Fruit fly (Drosophila melanogaster): ENCODE results near the gene PK2-R1.

Gene PK2-R1

dm6 chr3R:13319873-13320272 is 18.3 kb upstream of the PK2-R1 start:
- TF ChIP-seq Crg-1 (GFP tag; optimal IDR thresholded peaks at IDR 0.05) (no peak), toe (GFP tag; optimal IDR thresholded peaks at IDR 0.05) (no peak), CG12768 (GFP tag; optimal IDR thresholded peaks at IDR 0.05) (no peak), Clk (GFP tag; optimal IDR thresholded peaks at IDR 0.05) (no peak), Hr96 (GFP tag; optimal IDR thresholded peaks at IDR 0.05) (no peak), CG1620 (GFP tag; optimal IDR thresholded peaks at IDR 0.05) (no peak), cnc (optimal IDR thresholded peaks at IDR 0.05) (no peak), CG33017 (tag; optimal IDR thresholded peaks at IDR 0.05) (no peak), CG14711 (tag; optimal IDR thresholded peaks at IDR 0.05) (no peak), CG5204 (GFP tag; optimal IDR thresholded peaks at IDR 0.05) (no peak)

DNA sequence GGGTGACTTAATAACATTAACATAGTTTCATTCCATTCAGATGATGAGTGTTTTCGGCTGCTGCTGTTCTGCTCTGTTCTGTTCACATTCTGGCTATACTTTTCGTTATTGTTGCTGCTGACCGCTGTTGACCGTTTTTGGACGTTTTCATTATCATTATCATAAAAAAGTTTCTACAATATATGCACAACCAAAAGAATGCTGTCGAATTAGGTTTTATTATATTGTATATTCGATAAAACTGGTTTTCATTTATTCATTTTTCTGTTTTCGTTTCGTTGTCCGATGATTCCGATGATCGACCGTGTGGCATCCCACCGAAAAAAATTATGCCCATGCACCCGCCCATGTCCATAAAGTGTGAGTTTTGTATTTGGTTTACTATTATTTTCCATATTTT is 5.1 kb upstream of the PK2-R1 start:
- TF ChIP-seq cnc (optimal IDR thresholded peaks at IDR 0.05) (no peak), Crg-1 (GFP tag; optimal IDR thresholded peaks at IDR 0.05) (no peak), toe (GFP tag; optimal IDR thresholded peaks at IDR 0.05) (no peak), cic (GFP tag; optimal IDR thresholded peaks at IDR 0.05) (no peak), Mnt (GFP tag; optimal IDR thresholded peaks at IDR 0.05) (no peak)

dm6 chr3R:13334007-13334406 is 4.1 kb upstream of the PK2-R1 start, which contains the start of gene PK2-R2:
Gene PK2-R2 (minus strand): TSS chr3R:13334166.
- TF ChIP-seq kay (GFP tag; ENCODE audit: borderline replicate concordance) (no peak), Crg-1 (GFP tag; optimal IDR thresholded peaks at IDR 0.05) (no peak), CG14711 (tag; optimal IDR thresholded peaks at IDR 0.05) (no peak), toe (GFP tag; optimal IDR thresholded peaks at IDR 0.05) (no peak), Clk (GFP tag; optimal IDR thresholded peaks at IDR 0.05) (no peak), cic (GFP tag; optimal IDR thresholded peaks at IDR 0.05) (no peak), CG33017 (tag; optimal IDR thresholded peaks at IDR 0.05) (no peak), CG12768 (GFP tag; optimal IDR thresholded peaks at IDR 0.05) (no peak), pad (GFP tag; optimal IDR thresholded peaks at IDR 0.05) (no peak), tj (GFP tag; optimal IDR thresholded peaks at IDR 0.05) (no peak), CG7101 (tag; optimal IDR thresholded peaks at IDR 0.05) (no peak), CG5204 (GFP tag; optimal IDR thresholded peaks at IDR 0.05) (no peak), bab1 (GFP tag; optimal IDR thresholded peaks at IDR 0.05) (no peak), cnc (optimal IDR thresholded peaks at IDR 0.05) (no peak), CG7045 (GFP tag; optimal IDR thresholded peaks at IDR 0.05) (no peak), Hr96 (GFP tag; optimal IDR thresholded peaks at IDR 0.05) (no peak)

dm6 chr3R:13353373-13353772 is 15.2 kb downstream of the PK2-R1 start, which contains the start of gene mthl12:
Gene mthl12 (plus strand): TSS chr3R:13353673.
- TF ChIP-seq bab1 (GFP tag; optimal IDR thresholded peaks at IDR 0.05), result no peak
- TF ChIP-seq CG1620 (GFP tag; optimal IDR thresholded peaks at IDR 0.05), result no peak
- TF ChIP-seq Crg-1 (GFP tag; optimal IDR thresholded peaks at IDR 0.05), result no peak
- TF ChIP-seq toe (GFP tag; optimal IDR thresholded peaks at IDR 0.05), result no peak
- TF ChIP-seq CG7101 (tag; optimal IDR thresholded peaks at IDR 0.05), result no peak
- no peak for TF ChIP-seq CG33017 (tag; optimal IDR thresholded peaks at IDR 0.05)
- TF ChIP-seq Hr96 (GFP tag; optimal IDR thresholded peaks at IDR 0.05), result no peak
- no peak for TF ChIP-seq CG12768 (GFP tag; optimal IDR thresholded peaks at IDR 0.05)
- TF ChIP-seq pad (GFP tag; optimal IDR thresholded peaks at IDR 0.05), result no peak
- no peak for TF ChIP-seq CG5204 (GFP tag; optimal IDR thresholded peaks at IDR 0.05)

DNA sequence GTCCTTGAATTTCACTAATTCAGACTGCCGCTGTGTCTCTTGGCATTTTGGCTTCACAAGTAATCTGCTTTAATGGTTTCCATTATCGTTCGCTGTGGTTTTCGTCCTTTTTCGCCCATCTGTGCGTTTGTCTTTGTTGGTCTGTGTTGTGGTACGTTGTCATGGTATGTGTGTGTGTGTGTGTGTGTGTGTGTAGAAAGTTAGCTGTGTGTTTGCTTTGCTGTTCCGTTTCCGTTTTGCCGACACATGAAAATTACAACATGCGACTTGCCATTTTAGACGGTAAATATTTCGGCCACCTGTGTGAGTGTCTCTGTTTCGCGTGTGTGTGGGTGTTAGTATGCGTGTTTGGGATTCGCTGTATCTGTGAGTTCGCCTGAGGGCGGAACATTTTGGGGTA is 18.8 kb downstream of the PK2-R1 start:
- no peak for TF ChIP-seq pad (GFP tag; optimal IDR thresholded peaks at IDR 0.05)
- no peak for TF ChIP-seq Mnt (GFP tag; optimal IDR thresholded peaks at IDR 0.05)
- TF ChIP-seq kay (GFP tag; ENCODE audit: borderline replicate concordance), result no peak
- TF ChIP-seq CG1620 (GFP tag; optimal IDR thresholded peaks at IDR 0.05), result no peak
- no peak for TF ChIP-seq cnc (optimal IDR thresholded peaks at IDR 0.05)
- no peak for TF ChIP-seq CG12768 (GFP tag; optimal IDR thresholded peaks at IDR 0.05)
- no peak for TF ChIP-seq CG33017 (tag; optimal IDR thresholded peaks at IDR 0.05)
- no peak for TF ChIP-seq CG11617 (GFP tag; optimal IDR thresholded peaks at IDR 0.05)
- TF ChIP-seq toe (GFP tag; optimal IDR thresholded peaks at IDR 0.05), result no peak
- no peak for TF ChIP-seq cic (GFP tag; optimal IDR thresholded peaks at IDR 0.05)
- no peak for TF ChIP-seq tj (GFP tag; optimal IDR thresholded peaks at IDR 0.05)
- no peak for TF ChIP-seq Hr96 (GFP tag; optimal IDR thresholded peaks at IDR 0.05)
- no peak for TF ChIP-seq bab1 (GFP tag; optimal IDR thresholded peaks at IDR 0.05)
- TF ChIP-seq CG7045 (GFP tag; optimal IDR thresholded peaks at IDR 0.05), result no peak
- TF ChIP-seq ovo (GFP tag; optimal IDR thresholded peaks at IDR 0.05), result no peak
- no peak for TF ChIP-seq CG7101 (tag; optimal IDR thresholded peaks at IDR 0.05)
- TF ChIP-seq Crg-1 (GFP tag; optimal IDR thresholded peaks at IDR 0.05), result no peak

DNA sequence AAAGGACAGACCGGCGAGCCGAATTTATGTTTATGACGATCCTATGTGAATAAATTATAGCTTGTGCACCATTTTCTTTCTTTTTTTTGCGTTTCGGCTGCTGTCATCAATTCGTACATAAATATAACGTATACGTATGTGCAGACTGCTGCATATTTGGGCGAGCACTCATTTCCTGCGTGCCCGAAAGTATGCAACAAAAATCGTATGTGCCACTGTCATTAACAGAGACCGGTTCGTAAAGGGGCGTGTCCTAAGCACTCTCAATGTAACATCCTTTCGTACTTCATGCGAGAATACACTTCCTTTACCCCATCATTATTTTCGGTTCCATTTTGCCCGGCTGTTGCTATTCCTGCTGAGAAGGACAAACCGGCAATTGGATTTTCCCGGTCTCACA is 22.0 kb downstream of the PK2-R1 start:
- TF ChIP-seq cnc (optimal IDR thresholded peaks at IDR 0.05) (no peak), toe (GFP tag; optimal IDR thresholded peaks at IDR 0.05) (no peak), CG7045 (GFP tag; optimal IDR thresholded peaks at IDR 0.05) (no peak), Hr96 (GFP tag; optimal IDR thresholded peaks at IDR 0.05) (no peak), pad (GFP tag; optimal IDR thresholded peaks at IDR 0.05) (no peak), Crg-1 (GFP tag; optimal IDR thresholded peaks at IDR 0.05) (no peak), cic (GFP tag; optimal IDR thresholded peaks at IDR 0.05) (no peak), CG12768 (GFP tag; optimal IDR thresholded peaks at IDR 0.05) (no peak), tj (GFP tag; optimal IDR thresholded peaks at IDR 0.05) (no peak), CG33017 (tag; optimal IDR thresholded peaks at IDR 0.05) (no peak), Clk (GFP tag; optimal IDR thresholded peaks at IDR 0.05) (no peak), Mnt (GFP tag; optimal IDR thresholded peaks at IDR 0.05) (no peak), CG14711 (tag; optimal IDR thresholded peaks at IDR 0.05) (no peak), CG1620 (GFP tag; optimal IDR thresholded peaks at IDR 0.05) (no peak), CG7101 (tag; optimal IDR thresholded peaks at IDR 0.05) (no peak), CG11617 (GFP tag; optimal IDR thresholded peaks at IDR 0.05) (no peak), CG5204 (GFP tag; optimal IDR thresholded peaks at IDR 0.05) (no peak)
